Worm (Caenorhabditis elegans) whole organism, L3 larva: ENCODE data around the gene nck-1.

Experiments used
- R02D3.7 ChIP-seq: fragments of 150-350 bp; optimal IDR thresholded peaks from 2 replicates; lab custom pipeline; 2014; ENCODE audit warnings: missing biosample characterization, missing genetic modification characterization
- ZK546.5 ChIP-seq: sonication (generic microtip); optimal IDR thresholded peaks from 2 replicates; lab custom pipeline; 2017; ENCODE audit warnings: missing biosample characterization, missing genetic modification characterization
- ceh-82 ChIP-seq: fragments of 150-350 bp; optimal IDR thresholded peaks from 2 replicates; lab custom pipeline; 2014; ENCODE audit warnings: missing biosample characterization, missing genetic modification characterization
- elt-2 ChIP-seq: sonication (generic microtip); optimal IDR thresholded peaks from 2 replicates; lab custom pipeline; 2016; ENCODE audit warnings: missing genetic modification reagents, mild to moderate bottlenecking, missing genetic modification characterization, missing compliant biosample characterization
- mml-1 ChIP-seq: fragments of 150-350 bp; sonication (generic microtip); optimal IDR thresholded peaks from 3 replicates; lab custom pipeline; 2014; ENCODE audit warnings: missing biosample characterization, missing genetic modification characterization
- nhr-11 ChIP-seq: fragments of 150-350 bp; optimal IDR thresholded peaks from 2 replicates; lab custom pipeline; 2014; ENCODE audit warnings: missing biosample characterization, missing genetic modification characterization
- nhr-25 ChIP-seq: sonication (generic microtip); optimal IDR thresholded peaks from 2 replicates; lab custom pipeline; 2017; ENCODE audit warnings: missing biosample characterization, missing genetic modification characterization
- nhr-76 ChIP-seq: fragments of 150-350 bp; sonication (generic microtip); optimal IDR thresholded peaks from 5 replicates; lab custom pipeline; 2014; ENCODE audit warnings: missing biosample characterization, missing genetic modification characterization
- skn-1 ChIP-seq: fragments of 150-350 bp; optimal IDR thresholded peaks from 2 replicates; lab custom pipeline; 2014; ENCODE audit warnings: missing biosample characterization, missing genetic modification characterization

DNA sequence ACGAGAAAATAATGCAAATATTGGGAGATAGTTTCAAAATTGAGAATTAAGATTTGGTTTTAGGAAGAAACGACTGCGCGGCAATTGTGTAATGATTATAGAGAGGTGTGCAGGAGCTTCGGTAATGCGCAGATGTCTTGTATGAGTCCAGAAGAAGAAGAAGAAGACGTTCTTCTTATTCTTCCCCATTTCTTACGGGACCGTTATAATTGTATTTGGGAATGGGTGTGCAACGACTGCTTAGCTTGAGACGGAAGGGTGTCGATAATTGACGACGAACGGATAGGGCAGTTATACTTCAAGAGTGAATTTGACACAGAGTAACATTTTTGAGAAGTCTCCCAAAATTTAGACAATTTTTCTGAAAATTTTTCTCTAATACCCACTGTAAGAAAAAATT lies 24.6 kb downstream of the nck-1 start:
- no peak for TF ChIP-seq nhr-76 (tag; lab: Kevin White, UChicago)
- no peak for TF ChIP-seq nhr-25 (tag; lab: Kevin White, UChicago)
- TF ChIP-seq ZK546.5: no peak
- no peak for TF ChIP-seq mml-1
- TF ChIP-seq R02D3.7 (tag; lab: Kevin White, UChicago): no peak
- no peak for TF ChIP-seq nhr-11 (tag; lab: Kevin White, UChicago)
- no peak for TF ChIP-seq ceh-82
- no peak for TF ChIP-seq elt-2
- TF ChIP-seq skn-1 (tag; lab: Kevin White, UChicago): no peak
